Worm (Caenorhabditis elegans) whole organism, early embryonic: ENCODE data around the gene cyp-34A9.

Source experiments
- ama-1 ChIP-seq: fragments of 150-350 bp; optimal IDR thresholded peaks from 2 replicates; lab custom pipeline; 2014
- flt-1 ChIP-seq: fragments of 200-800 bp; sonication (Bioruptor generic); IDR thresholded peaks from 2 replicates; pipeline ENCODE4 v1.3.6; 2022; ENCODE audit warnings: missing genetic modification characterization, missing compliant biosample characterization
- hnd-1 ChIP-seq: sonication (generic microtip); optimal IDR thresholded peaks from 2 replicates; lab custom pipeline; 2016; ENCODE audit warnings: missing genetic modification characterization, missing compliant biosample characterization
- scrt-1 ChIP-seq: fragments of 200-800 bp; sonication (Bioruptor generic); IDR thresholded peaks from 2 replicates; pipeline ENCODE4 v1.3.6; 2022; ENCODE audit warnings: missing genetic modification characterization, missing compliant biosample characterization

DNA sequence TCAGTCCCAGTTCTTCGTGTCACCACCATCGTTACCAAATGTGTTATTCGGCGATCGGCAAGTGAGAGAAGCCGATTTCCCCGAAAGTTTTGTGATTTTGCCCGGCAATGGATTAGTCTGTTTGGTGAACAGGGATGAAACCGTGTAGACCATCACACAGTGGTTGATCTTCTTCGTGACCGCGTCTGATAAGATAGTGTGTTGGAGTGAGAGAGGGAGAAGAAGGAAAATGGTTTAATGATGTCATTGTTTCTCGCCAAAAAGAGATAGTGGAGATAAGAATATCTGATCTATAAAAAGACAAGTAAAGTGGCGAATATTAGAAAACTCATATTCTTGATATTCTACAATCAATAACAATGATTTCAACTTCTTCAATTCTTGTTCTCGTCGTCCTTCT, 9.5 kb upstream of the cyp-34A9 start, which contains the start of gene nlp-31:
- TF ChIP-seq hnd-1 (tag; lab: Kevin White, UChicago) = no peak
- no peak for TF ChIP-seq scrt-1 (GFP tag; lab: Robert Waterston, UW)
- no peak for TF ChIP-seq flt-1 (GFP tag; lab: Robert Waterston, UW)
- no peak for TF ChIP-seq ama-1 (lab: Kevin White, UChicago)
